Fruit fly (Drosophila melanogaster) ovary, adult (tissue): ENCODE data around the gene Cpr62Ba.
A peak's percentile ranks its signal among the peaks of the same experiment; 100 is the strongest.

Source experiments
- CG17801 ChIP-seq: fragments of 200-800 bp; optimal IDR thresholded peaks from 2 replicates; lab custom pipeline; 2019; ENCODE audit warnings: missing biosample characterization, mild to moderate bottlenecking, missing genetic modification characterization, moderate library complexity; ENCODE audit not compliant: partially characterized antibody

The Cpr62Ba gene

DNA sequence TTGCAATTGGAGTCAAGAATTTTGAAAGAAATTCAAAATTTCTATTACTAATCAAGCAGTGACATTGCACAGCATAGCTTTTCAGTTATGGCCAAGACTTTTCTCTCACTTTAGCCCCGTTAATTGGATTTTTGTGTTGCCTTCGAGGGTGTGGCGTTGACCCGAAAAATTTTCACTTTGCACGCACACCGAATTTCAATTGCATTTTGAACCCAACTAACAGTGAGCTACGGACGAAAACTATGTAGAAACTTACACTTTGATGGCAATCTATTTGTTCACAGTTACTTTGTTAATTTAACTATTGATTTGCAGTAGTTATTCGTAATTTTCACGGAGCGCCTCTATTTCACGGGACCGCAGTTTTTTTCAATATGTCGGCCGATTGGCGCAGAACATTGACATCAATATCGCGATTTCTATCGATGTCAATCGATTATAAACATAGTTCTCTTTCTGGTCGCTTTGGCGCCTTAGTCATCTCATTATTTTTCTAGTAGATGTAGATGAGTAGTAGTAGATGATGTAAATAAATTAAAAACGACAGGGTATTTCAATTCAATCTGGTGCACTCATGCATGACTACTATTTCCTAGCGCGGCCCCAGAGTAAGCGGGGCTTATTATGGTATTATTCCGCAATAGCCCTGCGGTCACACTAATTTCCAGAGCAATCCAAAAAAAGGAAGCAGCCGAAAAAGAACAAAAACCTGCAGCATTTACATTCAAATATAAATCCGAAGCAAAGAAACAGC lies 36.5 kb downstream of the Cpr62Ba start, which contains the start of the genes alpha-Spec, dlt and Cdc37:
TSS of gene alpha-Spec (minus strand) at position 386 of the 754 bp plus-strand sequence.
TSS of gene dlt (minus strand) at position 386 of the 754 bp plus-strand sequence.
TSS of gene Cdc37 (plus strand) at position 450 of the 754 bp plus-strand sequence.
- peak; percentile 75 for TF ChIP-seq CG17801

DNA sequence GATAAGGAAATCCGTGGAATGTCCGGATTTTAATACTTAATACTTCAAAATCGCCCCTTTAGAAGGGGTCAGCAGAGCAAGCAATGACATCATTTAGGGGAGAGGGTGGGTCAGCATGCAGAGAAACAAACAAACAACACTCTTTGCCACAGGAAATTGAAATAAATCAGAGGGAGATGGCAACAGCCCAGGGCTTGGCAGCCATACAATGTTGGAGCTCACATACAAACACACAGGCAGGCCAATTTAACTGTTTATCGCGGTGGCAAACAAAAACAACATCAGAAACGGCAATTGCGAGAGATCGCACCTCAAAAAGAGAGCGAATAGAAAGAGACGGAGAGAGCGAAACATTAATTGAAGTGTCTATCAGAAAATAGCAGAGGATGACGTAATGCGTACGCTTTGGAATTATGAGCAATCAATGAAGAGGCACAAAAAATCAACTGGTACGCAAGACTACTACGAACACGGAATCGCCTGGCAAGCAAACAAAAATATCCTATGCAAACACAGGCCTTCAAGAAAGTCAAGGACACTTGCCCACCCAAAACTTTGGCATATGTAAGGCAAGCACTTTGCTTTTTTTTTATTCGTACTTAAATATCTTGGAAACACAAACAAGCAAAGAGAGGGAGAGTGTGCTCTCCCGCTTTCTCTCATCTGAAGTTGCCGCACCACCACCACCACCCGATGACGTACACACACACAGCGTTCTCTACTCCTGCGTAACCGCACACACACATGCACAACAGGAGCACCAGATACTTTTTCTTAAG lies 37.2 kb downstream of the Cpr62Ba start:
- peak; percentile 3 for TF ChIP-seq CG17801

DNA sequence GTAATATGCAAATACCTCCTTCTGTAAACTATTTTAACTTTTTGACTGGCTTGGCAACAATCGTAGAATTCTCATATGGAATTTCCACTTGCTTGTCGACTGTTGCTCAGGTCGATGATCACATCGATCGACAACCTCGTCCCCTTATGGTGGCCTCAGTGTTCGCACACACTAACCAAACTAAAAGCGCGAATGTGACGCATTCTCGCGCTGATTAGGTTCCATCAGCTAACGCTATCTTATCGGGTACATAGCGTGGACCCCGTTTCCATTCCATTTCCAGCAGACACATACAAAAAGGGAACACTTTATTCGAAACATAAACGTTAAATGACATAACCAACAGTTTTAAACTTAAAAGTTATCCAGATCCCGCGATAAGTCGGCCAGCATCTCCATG lies 42.2 kb downstream of the Cpr62Ba start:
- no peak for TF ChIP-seq CG17801

DNA sequence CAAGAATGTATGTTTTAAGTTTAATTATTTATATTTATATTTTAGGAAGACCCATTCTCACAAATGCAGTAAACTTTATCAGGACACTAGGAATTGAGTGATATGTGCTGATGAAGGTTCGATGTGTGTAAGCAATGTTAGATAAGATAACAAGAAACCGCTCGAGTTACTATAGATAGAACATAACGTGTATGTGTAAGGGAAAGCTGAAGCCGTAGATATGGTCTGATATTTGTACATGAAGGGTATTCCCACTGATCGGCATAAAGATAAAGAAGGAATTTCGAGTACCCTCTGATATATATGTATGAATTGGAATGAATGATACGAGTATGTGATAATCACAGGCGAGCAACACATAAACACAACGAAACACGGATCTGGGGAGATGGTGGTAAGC lies 47.5 kb downstream of the Cpr62Ba start:
- no peak for TF ChIP-seq CG17801

DNA sequence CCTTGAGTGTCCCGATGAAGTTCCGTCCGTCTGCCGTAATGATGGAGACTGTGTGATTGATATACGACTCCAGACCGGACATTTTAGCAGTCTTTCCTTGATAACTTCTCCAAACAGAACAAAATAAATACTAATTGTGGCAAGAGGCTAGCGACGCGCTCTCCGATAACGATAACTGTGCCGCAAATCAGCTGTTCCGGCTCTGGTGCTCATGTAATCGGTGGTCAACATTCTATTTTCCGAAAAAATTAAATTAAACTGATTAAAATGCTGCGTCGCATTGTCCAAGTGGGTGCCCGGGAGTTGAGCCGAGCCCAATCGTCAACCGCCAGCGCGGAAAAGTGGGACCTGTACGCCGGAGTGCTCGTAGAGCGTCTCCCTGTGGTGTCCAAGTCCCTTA lies 54.3 kb downstream of the Cpr62Ba start, which contains the start of the genes CG2021 and mRpL46:
TSS of gene CG2021 (minus strand) at position 163 of the 400 bp plus-strand sequence.
TSS of gene mRpL46 (plus strand) at position 191 of the 400 bp plus-strand sequence.
- TF ChIP-seq CG17801 = no peak

DNA sequence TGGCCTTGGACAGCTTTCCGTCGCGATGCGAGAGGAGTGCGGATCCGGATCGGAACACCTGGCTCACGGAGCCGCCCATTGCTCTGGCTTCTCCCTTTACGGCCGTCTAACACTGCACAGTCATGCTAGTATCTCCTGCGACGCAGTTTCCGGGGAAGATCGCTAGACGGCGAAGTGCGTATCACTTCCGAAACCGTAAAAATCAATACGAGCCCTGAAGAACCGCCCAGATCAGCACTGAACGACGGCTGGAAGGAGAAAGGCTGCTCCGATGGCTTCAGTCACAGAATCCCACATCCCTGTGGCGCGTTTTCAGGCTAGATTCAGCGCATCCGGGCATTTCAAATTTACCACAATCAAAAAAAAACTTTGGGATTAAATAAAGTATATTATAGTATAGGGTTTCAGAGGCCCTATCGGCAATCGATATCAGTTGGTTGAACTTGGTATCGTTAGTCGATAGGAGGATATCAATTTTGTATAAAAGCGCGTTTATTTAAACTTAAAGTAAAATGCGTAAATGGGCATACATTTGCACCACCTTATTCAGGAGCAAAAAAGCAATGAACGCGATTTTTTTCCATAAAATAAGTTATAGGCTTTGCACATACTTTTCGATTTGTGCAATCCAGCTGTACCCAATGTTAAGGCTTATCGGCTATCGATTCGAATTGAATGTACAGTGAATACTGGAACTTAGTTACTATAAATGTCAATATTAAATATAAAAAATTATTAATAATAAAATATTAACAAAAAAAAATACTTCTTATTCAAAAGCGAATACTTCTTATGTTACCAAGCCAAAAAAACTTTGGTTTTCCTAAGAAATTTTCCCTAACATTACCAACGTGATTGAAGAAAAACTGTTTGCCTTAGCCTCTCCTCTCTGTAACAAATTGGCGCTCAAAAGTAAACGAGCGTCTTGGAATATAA lies 56.6 kb downstream of the Cpr62Ba start, which contains the start of the genes CG13933 and PolD2:
TSS of gene CG13933 (minus strand) at position 435 of the 936 bp plus-strand sequence.
TSS of gene PolD2 (plus strand) at position 921 of the 936 bp plus-strand sequence.
- TF ChIP-seq CG17801 = peak; percentile 94
